Worm (Caenorhabditis elegans) whole organism, L2 larva: ENCODE data around the gene ZC513.3.

Experiments
- R02D3.7 ChIP-seq: fragments of 150-350 bp; optimal IDR thresholded peaks from 2 replicates; lab custom pipeline; 2014; ENCODE audit warnings: missing biosample characterization, missing genetic modification characterization
- ZK546.5 ChIP-seq: sonication (generic microtip); optimal IDR thresholded peaks from 2 replicates; lab custom pipeline; 2017; ENCODE audit warnings: missing biosample characterization, missing genetic modification characterization
- elt-1 ChIP-seq: fragments of 150-350 bp; optimal IDR thresholded peaks from 2 replicates; lab custom pipeline; 2014; ENCODE audit warnings: missing biosample characterization, missing genetic modification characterization
- fos-1 ChIP-seq: fragments of 150-350 bp; optimal IDR thresholded peaks from 2 replicates; lab custom pipeline; 2014; ENCODE audit warnings: missing biosample characterization, missing genetic modification characterization
- lin-13 ChIP-seq: fragments of 150-350 bp; optimal IDR thresholded peaks from 2 replicates; lab custom pipeline; 2014; ENCODE audit warnings: missing biosample characterization, missing genetic modification reagents, missing genetic modification characterization
- nhr-11 ChIP-seq: fragments of 150-350 bp; optimal IDR thresholded peaks from 2 replicates; lab custom pipeline; 2014; ENCODE audit warnings: missing biosample characterization, missing genetic modification characterization
- nhr-21 ChIP-seq: fragments of 150-350 bp; optimal IDR thresholded peaks from 2 replicates; lab custom pipeline; 2014; ENCODE audit warnings: missing biosample characterization, missing genetic modification characterization
- nhr-25 ChIP-seq: fragments of 150-350 bp; sonication (generic microtip); optimal IDR thresholded peaks from 3 replicates; lab custom pipeline; 2014; ENCODE audit warnings: missing biosample characterization, missing genetic modification characterization
- snpc-4 ChIP-seq: fragments of 150-350 bp; optimal IDR thresholded peaks from 2 replicates; lab custom pipeline; 2014; ENCODE audit warnings: missing biosample characterization, missing genetic modification characterization
- zag-1 ChIP-seq: fragments of 150-350 bp; optimal IDR thresholded peaks from 2 replicates; lab custom pipeline; 2014; ENCODE audit warnings: missing biosample characterization, missing genetic modification characterization
- ztf-11 ChIP-seq: sonication (generic microtip); optimal IDR thresholded peaks from 2 replicates; lab custom pipeline; 2017; ENCODE audit warnings: missing biosample characterization, missing genetic modification characterization

DNA sequence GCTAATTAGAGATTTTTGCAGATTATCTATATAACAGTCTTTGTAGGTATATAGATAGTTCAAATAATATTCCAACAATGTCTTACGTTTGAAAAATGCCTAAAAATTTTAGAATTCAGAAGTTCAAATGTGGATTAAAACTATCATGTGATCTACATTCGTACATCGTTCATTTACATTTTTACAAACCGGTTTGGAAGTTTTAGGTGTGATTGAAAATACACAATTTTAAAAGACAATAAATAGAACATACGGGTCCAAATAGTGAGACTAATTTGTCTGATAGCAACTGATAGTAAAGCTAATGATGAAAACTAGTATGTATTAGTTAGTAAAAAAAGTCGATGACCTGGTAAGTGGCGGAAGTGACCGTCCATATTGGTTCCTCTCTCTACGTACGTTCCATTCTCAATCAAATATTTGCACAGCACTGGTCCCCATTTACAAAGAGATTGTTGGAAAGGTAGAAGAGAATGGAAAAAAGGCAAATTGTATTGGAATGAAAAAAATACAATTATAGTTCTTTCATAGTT is 5.4 kb upstream of the ZC513.3 start:
- TF ChIP-seq ztf-11 (tag; lab: Kevin White, UChicago) (no peak), elt-1 (tag; lab: Kevin White, UChicago) (no peak), nhr-25 (tag; lab: Kevin White, UChicago) (no peak), nhr-11 (tag; lab: Kevin White, UChicago) (no peak), ZK546.5 (no peak), zag-1 (tag; lab: Kevin White, UChicago) (no peak), R02D3.7 (tag; lab: Kevin White, UChicago) (no peak), lin-13 (GFP tag; lab: Kevin White, UChicago) (no peak), nhr-21 (tag; lab: Kevin White, UChicago) (no peak), snpc-4 (tag; lab: Kevin White, UChicago) (no peak), fos-1 (tag; lab: Kevin White, UChicago) (no peak)
